Worm (Caenorhabditis elegans): ENCODE measurements around the gene srh-136.

DNA sequence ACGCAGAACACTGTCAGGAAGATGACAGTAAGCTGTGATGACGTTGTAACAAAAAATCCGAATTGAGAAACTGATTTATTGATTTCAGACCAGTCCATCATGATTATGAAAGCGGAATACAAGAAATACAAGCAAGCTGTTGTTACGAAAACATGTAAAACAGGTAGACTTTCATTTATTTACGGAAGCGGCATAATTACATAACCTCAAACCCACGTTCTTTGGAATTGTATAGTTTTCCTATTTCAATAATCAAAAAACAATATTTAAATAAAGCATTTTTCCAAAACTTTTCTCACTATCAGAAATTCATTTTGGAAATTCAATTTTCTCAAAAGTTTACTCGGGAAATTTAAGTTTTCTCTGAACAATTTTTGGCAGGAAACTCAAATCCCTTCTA, 38.7 kb downstream of the srh-136 start, which contains the start of gene str-15:
- no peak for TF ChIP-seq tab-1 (GFP tag; IDR thresholded peaks at IDR 0.05)
- TF ChIP-seq flt-1 (GFP tag; IDR thresholded peaks at IDR 0.05) = no peak
- no peak for TF ChIP-seq ref-1 (GFP tag; conservative IDR thresholded peaks at IDR 0.05)
- TF ChIP-seq ztf-29 (GFP tag; IDR thresholded peaks at IDR 0.05) = no peak
- TF ChIP-seq T22C8.4 (GFP tag; IDR thresholded peaks at IDR 0.05) = no peak
- no peak for TF ChIP-seq klf-2 (GFP tag; conservative IDR thresholded peaks at IDR 0.05)
- TF ChIP-seq cog-1 (tag; optimal IDR thresholded peaks at IDR 0.05) = no peak
